Fruit fly (Drosophila melanogaster) whole organism, wandering third instar larva: ENCODE data around the gene Tim17a2.

ENCODE experiments used
- CG32264 ChIP-seq: fragments of 200-800 bp; sonication (Bioruptor generic); optimal IDR thresholded peaks from 2 replicates; lab custom pipeline; 2016; ENCODE audit warnings: missing biosample characterization, missing genetic modification characterization
- OdsH ChIP-seq: fragments of 200-800 bp; sonication (Bioruptor generic); optimal IDR thresholded peaks from 2 replicates; lab custom pipeline; 2016; ENCODE audit warnings: missing biosample characterization, mild to moderate bottlenecking, missing genetic modification characterization
- br ChIP-seq: fragments of 200-800 bp; sonication (Bioruptor generic); optimal IDR thresholded peaks from 2 replicates; lab custom pipeline; 2016; ENCODE audit warnings: missing biosample characterization, missing genetic modification characterization
- brk ChIP-seq: fragments of 200-800 bp; sonication (Bioruptor generic); optimal IDR thresholded peaks from 2 replicates; lab custom pipeline; 2016; ENCODE audit warnings: missing biosample characterization, mild to moderate bottlenecking, missing genetic modification characterization
- h ChIP-seq: fragments of 200-800 bp; sonication (Bioruptor generic); optimal IDR thresholded peaks from 3 replicates; lab custom pipeline; 2016; ENCODE audit warnings: missing biosample characterization, mild to moderate bottlenecking, missing genetic modification characterization
- lola ChIP-seq: fragments of >200 bp; optimal IDR thresholded peaks from 2 replicates; lab custom pipeline; 2017; ENCODE audit warnings: missing biosample characterization, missing genetic modification characterization
- psq ChIP-seq: fragments of 200-800 bp; sonication (Bioruptor generic); optimal IDR thresholded peaks from 3 replicates; lab custom pipeline; 2017; ENCODE audit warnings: missing biosample characterization, mild to moderate bottlenecking, missing genetic modification characterization, moderate library complexity

- TF ChIP-seq br (no peak), lola (GFP tag; lab: Kevin White, UChicago) (no peak), h (GFP tag; lab: Kevin White, UChicago) (peak; percentile 65), OdsH (no peak), psq (GFP tag; lab: Kevin White, UChicago) (no peak), brk (no peak), CG32264 (no peak)
These were observed 39.4 kb upstream of the Tim17a2 start for dm6 chr3R:5301905-5302304.
